Fruit fly (Drosophila melanogaster): ENCODE measurements around the gene sl.

The sl gene

dm6 chrX:16406083-16406482, 56.0 kb downstream of the sl start:
- no peak for TF ChIP-seq h (optimal IDR thresholded peaks at IDR 0.05)
- no peak for TF ChIP-seq Myc (optimal IDR thresholded peaks at IDR 0.05)
- TF ChIP-seq psq (optimal IDR thresholded peaks at IDR 0.05), result no peak
- no peak for TF ChIP-seq Sin3A (optimal IDR thresholded peaks at IDR 0.05)
- no peak for TF ChIP-seq ttk (optimal IDR thresholded peaks at IDR 0.05)
- TF ChIP-seq insv (optimal IDR thresholded peaks at IDR 0.05), result no peak

Measured in Kc167 (cell line).